Worm (Caenorhabditis elegans): Measurements from ENCODE around the gene alg-2.

The alg-2 gene

DNA sequence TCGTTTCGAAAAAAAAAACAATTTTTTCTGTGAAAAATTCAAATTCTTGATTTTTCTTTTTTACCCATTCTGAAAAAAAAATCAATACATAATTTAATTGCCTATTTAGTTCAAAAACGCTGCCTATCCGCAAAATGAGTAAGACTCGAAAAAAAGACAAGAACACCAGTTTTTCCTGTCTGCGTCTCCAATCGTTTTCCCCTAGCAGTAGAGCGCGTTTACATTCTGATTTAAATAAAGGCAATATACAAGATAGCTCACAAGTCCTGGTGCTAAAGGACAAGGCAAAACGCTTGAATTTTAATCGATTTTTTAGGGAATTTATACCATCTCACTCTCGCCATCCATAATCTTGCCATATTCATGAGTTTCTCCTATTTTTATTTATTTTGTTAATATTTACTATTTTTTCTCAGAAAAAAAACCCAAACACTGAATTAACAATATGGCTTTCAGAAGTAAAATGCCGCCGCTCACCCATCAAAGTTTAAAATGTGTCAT is 40.3 kb downstream of the alg-2 start, which contains the start of gene fbxc-33:
Gene fbxc-33, plus strand, starts transcription at position 451 of the 501 bp plus-strand sequence.
- TF ChIP-seq snpc-4 (tag; optimal IDR thresholded peaks at IDR 0.05) (peak; percentile 13), nhr-71 (tag; optimal IDR thresholded peaks at IDR 0.05) (no peak), skn-1 (tag; optimal IDR thresholded peaks at IDR 0.05) (peak; percentile 38), dpl-1 (GFP tag; optimal IDR thresholded peaks at IDR 0.05) (peak in 2 of 3 experiments; percentile 27 to 62), tlp-1 (tag; optimal IDR thresholded peaks at IDR 0.05) (no peak), nhr-12 (tag; optimal IDR thresholded peaks at IDR 0.05) (no peak), xbp-1 (tag; optimal IDR thresholded peaks at IDR 0.05) (no peak), nhr-11 (tag; optimal IDR thresholded peaks at IDR 0.05) (no peak), zip-4 (GFP tag; optimal IDR thresholded peaks at IDR 0.05) (no peak), ets-5 (GFP tag; IDR thresholded peaks at IDR 0.05) (no peak), elt-2 (tag; optimal IDR thresholded peaks at IDR 0.05) (peak; percentile 41), grh-1 (GFP tag; IDR thresholded peaks at IDR 0.05) (no peak), ztf-11 (tag; optimal IDR thresholded peaks at IDR 0.05) (no peak), sox-4 (tag; optimal IDR thresholded peaks at IDR 0.05) (no peak), lin-15B (tag; optimal IDR thresholded peaks at IDR 0.05) (peak; percentile 62), aly-2 (tag; optimal IDR thresholded peaks at IDR 0.05) (no peak), aha-1 (tag; optimal IDR thresholded peaks at IDR 0.05) (no peak), mef-2 (tag; optimal IDR thresholded peaks at IDR 0.05) (no peak), swsn-7 (tag; optimal IDR thresholded peaks at IDR 0.05) (peak; percentile 26), nhr-85 (tag) (peak; percentile 0), rnt-1 (tag; optimal IDR thresholded peaks at IDR 0.05) (peak; percentile 34), ceh-82 (tag; optimal IDR thresholded peaks at IDR 0.05) (peak in 1 of 3 experiments; percentile 31), nhr-84 (tag; optimal IDR thresholded peaks at IDR 0.05) (no peak), egl-27 (tag; optimal IDR thresholded peaks at IDR 0.05) (no peak), mep-1 (tag; optimal IDR thresholded peaks at IDR 0.05) (no peak), F16B12.6 (tag; optimal IDR thresholded peaks at IDR 0.05) (peak; percentile 30), lin-14 (GFP tag; optimal IDR thresholded peaks at IDR 0.05) (peak; percentile 57), lsy-2 (tag; optimal IDR thresholded peaks at IDR 0.05) (peak; percentile 31 to 66), fkh-10 (GFP tag; optimal IDR thresholded peaks at IDR 0.05) (no peak), pag-3 (tag; optimal IDR thresholded peaks at IDR 0.05; ENCODE audit: borderline replicate concordance, insufficient read depth) (no peak), C16A3.4 (tag; optimal IDR thresholded peaks at IDR 0.05) (peak; percentile 29), unc-86 (tag; optimal IDR thresholded peaks at IDR 0.05) (no peak), efl-1 (optimal IDR thresholded peaks at IDR 0.05) (peak; percentile 63 to 64), efl-1 (GFP tag; optimal IDR thresholded peaks at IDR 0.05 in 1 of 2) (peak; percentile 58 to 92), lin-35 (GFP tag; optimal IDR thresholded peaks at IDR 0.05) (peak; percentile 23 to 43), nhr-20 (tag; optimal IDR thresholded peaks at IDR 0.05) (peak; percentile 4)

DNA sequence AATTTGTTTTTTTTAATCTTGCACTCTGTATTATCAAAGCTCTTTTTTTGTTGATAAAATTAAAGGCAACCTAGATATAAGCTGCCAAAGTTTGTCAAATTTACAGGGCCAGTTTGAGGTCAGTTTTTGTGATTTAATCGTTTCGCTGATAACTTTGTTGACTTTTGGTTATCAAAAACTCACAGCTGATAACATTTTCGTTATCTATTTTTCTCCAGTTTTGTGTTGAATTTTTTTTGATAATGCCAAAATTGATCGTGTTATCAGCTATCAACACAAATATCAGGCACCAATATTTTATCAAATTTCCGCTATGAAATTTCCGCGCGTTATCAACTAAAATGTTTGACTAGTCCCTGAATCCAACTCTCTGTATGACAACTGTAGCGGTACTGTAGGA is 42.2 kb downstream of the alg-2 start:
- TF ChIP-seq isw-1 (GFP tag; IDR thresholded peaks at IDR 0.05) (no peak), elt-2 (tag; optimal IDR thresholded peaks at IDR 0.05) (peak; percentile 100), fkh-8 (tag; optimal IDR thresholded peaks at IDR 0.05) (no peak), sox-4 (tag; optimal IDR thresholded peaks at IDR 0.05) (no peak), lir-3 (tag; optimal IDR thresholded peaks at IDR 0.05; ENCODE audit: poor library complexity) (no peak), alr-1 (tag; optimal IDR thresholded peaks at IDR 0.05; ENCODE audit: borderline replicate concordance) (no peak), ceh-82 (tag; optimal IDR thresholded peaks at IDR 0.05) (no peak), sptf-1 (tag; optimal IDR thresholded peaks at IDR 0.05) (no peak), unc-62 (GFP tag; optimal IDR thresholded peaks at IDR 0.05) (no peak), aha-1 (tag; optimal IDR thresholded peaks at IDR 0.05) (no peak), lin-14 (GFP tag; optimal IDR thresholded peaks at IDR 0.05) (peak; percentile 27), pag-3 (tag; optimal IDR thresholded peaks at IDR 0.05; ENCODE audit: borderline replicate concordance, insufficient read depth) (no peak), nhr-77 (tag; optimal IDR thresholded peaks at IDR 0.05) (no peak), nhr-85 (tag) (no peak), ama-1 (optimal IDR thresholded peaks at IDR 0.05) (no peak), pax-3 (tag; optimal IDR thresholded peaks at IDR 0.05) (peak; percentile 73), tlp-1 (tag; optimal IDR thresholded peaks at IDR 0.05) (peak; percentile 91), zip-4 (GFP tag; optimal IDR thresholded peaks at IDR 0.05) (no peak), snpc-4 (tag; optimal IDR thresholded peaks at IDR 0.05) (no peak), unc-130 (tag; optimal IDR thresholded peaks at IDR 0.05) (no peak), snu-23 (GFP tag; optimal IDR thresholded peaks at IDR 0.05) (no peak), jun-1 (tag; optimal IDR thresholded peaks at IDR 0.05) (peak; percentile 93), zag-1 (tag; optimal IDR thresholded peaks at IDR 0.05) (no peak), C04F5.9 (tag; optimal IDR thresholded peaks at IDR 0.05) (no peak), lin-39 (tag; optimal IDR thresholded peaks at IDR 0.05) (no peak), rnt-1 (tag; optimal IDR thresholded peaks at IDR 0.05) (no peak), nhr-90 (tag; optimal IDR thresholded peaks at IDR 0.05; ENCODE audit: poor library complexity) (peak; percentile 31), mef-2 (tag; optimal IDR thresholded peaks at IDR 0.05) (no peak)

All from whole organism, L1 larva.